Worm (Caenorhabditis elegans) whole organism, young adult: ENCODE results near the gene Y48G9A.9.

Source experiments
- B0336.3 ChIP-seq: fragments of 200-800 bp; sonication (Bioruptor generic); IDR thresholded peaks from 2 replicates; pipeline ENCODE4 v1.3.6; 2022; ENCODE audit warnings: missing genetic modification characterization, missing compliant biosample characterization
- F23B12.7 ChIP-seq: sonication (generic microtip); optimal IDR thresholded peaks from 2 replicates; lab custom pipeline; 2017; ENCODE audit warnings: missing genetic modification characterization, mild to moderate bottlenecking, missing compliant biosample characterization, antibody characterized with exemption, moderate library complexity; ENCODE audit not compliant: insufficient read depth
- F37B4.10 ChIP-seq: fragments of 200-800 bp; sonication (Bioruptor generic); IDR thresholded peaks from 2 replicates; pipeline ENCODE4 v1.3.6; 2022; ENCODE audit warnings: missing genetic modification characterization, missing compliant biosample characterization
- K12H6.12 ChIP-seq: fragments of 200-800 bp; sonication (Bioruptor generic); optimal IDR thresholded peaks from 2 replicates; lab custom pipeline; 2018; ENCODE audit warnings: mild to moderate bottlenecking, missing genetic modification characterization, missing compliant biosample characterization
- T26A5.8 ChIP-seq: sonication (generic microtip); optimal IDR thresholded peaks from 2 replicates; lab custom pipeline; 2016; ENCODE audit warnings: missing genetic modification characterization, missing compliant biosample characterization
- Y53G8AR.9 ChIP-seq: fragments of 200-800 bp; sonication (Bioruptor generic); conservative IDR thresholded peaks from 2 replicates; pipeline ENCODE4 v1.3.6; 2022; ENCODE audit warnings: missing genetic modification reagents, missing genetic modification characterization, missing compliant biosample characterization
- Y95B8A.8 ChIP-seq: fragments of 200-800 bp; sonication (Bioruptor generic); IDR thresholded peaks from 2 replicates; pipeline ENCODE4 v1.3.6; 2022; ENCODE audit warnings: missing genetic modification reagents, missing genetic modification characterization, missing compliant biosample characterization
- akir-1 ChIP-seq: fragments of 200-800 bp; sonication (Bioruptor generic); optimal IDR thresholded peaks from 2 replicates; lab custom pipeline; 2018; ENCODE audit warnings: mild to moderate bottlenecking, missing genetic modification characterization, moderate library complexity, missing compliant biosample characterization
- aptf-3 ChIP-seq: fragments of 200-800 bp; sonication (Bioruptor generic); IDR thresholded peaks from 2 replicates; pipeline ENCODE4 v1.3.6; 2022; ENCODE audit warnings: missing genetic modification characterization, missing compliant biosample characterization
- attf-5 ChIP-seq: fragments of 200-800 bp; sonication (Bioruptor generic); optimal IDR thresholded peaks from 2 replicates; lab custom pipeline; 2018; ENCODE audit warnings: mild to moderate bottlenecking, missing genetic modification characterization, missing compliant biosample characterization
- bed-2 ChIP-seq: fragments of 200-800 bp; sonication (Bioruptor generic); IDR thresholded peaks from 2 replicates; pipeline ENCODE4 v1.3.6; 2022; ENCODE audit warnings: missing genetic modification reagents, missing genetic modification characterization, missing compliant biosample characterization
- cebp-1 ChIP-seq, 2 experiments: fragments of 200-800 bp in 1 of 2; sonication (Bioruptor generic) in 1 of 2; sonication (generic microtip) in 1 of 2; IDR thresholded peaks in 1 of 2; optimal IDR thresholded peaks in 1 of 2; 2 replicates each; pipeline versions ENCODE4 v1.3.6 to Lab custom; 2017 to 2022; ENCODE audit warnings: missing compliant biosample characterization in 2 of 2, missing genetic modification characterization in 2 of 2, mild to moderate bottlenecking in 1 of 2, missing genetic modification reagents in 1 of 2, moderate library complexity in 1 of 2
- cebp-2 ChIP-seq: fragments of 200-800 bp; sonication (Bioruptor generic); IDR thresholded peaks from 2 replicates; pipeline ENCODE4 v1.3.6; 2022; ENCODE audit warnings: missing genetic modification characterization, missing compliant biosample characterization
- ceh-100 ChIP-seq: fragments of 200-800 bp; sonication (Bioruptor generic); IDR thresholded peaks from 2 replicates; pipeline ENCODE4 v1.3.6; 2022; ENCODE audit warnings: missing genetic modification reagents, missing genetic modification characterization, missing compliant biosample characterization
- ceh-27 ChIP-seq: fragments of 200-800 bp; sonication (Bioruptor generic); optimal IDR thresholded peaks from 2 replicates; lab custom pipeline; 2018; ENCODE audit warnings: mild to moderate bottlenecking, missing genetic modification characterization, moderate library complexity, missing compliant biosample characterization
- ceh-58 ChIP-seq: fragments of 200-800 bp; sonication (Bioruptor generic); IDR thresholded peaks from 2 replicates; pipeline ENCODE4 v1.3.6; 2022; ENCODE audit warnings: missing genetic modification characterization, missing compliant biosample characterization
- dox-1 ChIP-seq: fragments of 200-800 bp; sonication (Bioruptor generic); IDR thresholded peaks from 2 replicates; pipeline ENCODE4 v1.3.6; 2022; ENCODE audit warnings: missing genetic modification reagents, missing genetic modification characterization, missing compliant biosample characterization
- dpl-1 ChIP-seq: fragments of 150-350 bp; optimal IDR thresholded peaks from 2 replicates; lab custom pipeline; 2014; ENCODE audit warnings: missing biosample characterization, missing genetic modification reagents, missing genetic modification characterization
- efl-1 ChIP-seq: fragments of 150-350 bp; optimal IDR thresholded peaks from 2 replicates; lab custom pipeline; 2014; ENCODE audit warnings: missing biosample characterization, missing genetic modification reagents, missing genetic modification characterization
- ekl-4 ChIP-seq: fragments of 200-800 bp; sonication (Bioruptor generic); IDR thresholded peaks from 2 replicates; pipeline ENCODE4 v1.3.6; 2022; ENCODE audit warnings: missing genetic modification reagents, missing genetic modification characterization, missing compliant biosample characterization
- fkh-3 ChIP-seq: sonication (generic microtip); optimal IDR thresholded peaks from 2 replicates; lab custom pipeline; 2016; ENCODE audit warnings: mild to moderate bottlenecking, missing genetic modification characterization, missing compliant biosample characterization
- gei-17 ChIP-seq: fragments of 200-800 bp; sonication (Bioruptor generic); optimal IDR thresholded peaks from 2 replicates; lab custom pipeline; 2018; ENCODE audit warnings: mild to moderate bottlenecking, missing genetic modification characterization, missing compliant biosample characterization
- him-1 ChIP-seq: sonication (generic microtip); optimal IDR thresholded peaks from 2 replicates; lab custom pipeline; 2016; ENCODE audit warnings: missing genotype, missing genetic modification reagents, missing genetic modification characterization, missing compliant biosample characterization
- hlh-12 ChIP-seq: sonication (generic microtip); optimal IDR thresholded peaks from 2 replicates; lab custom pipeline; 2016; ENCODE audit warnings: missing genetic modification characterization, missing compliant biosample characterization
- hlh-26 ChIP-seq: fragments of 200-800 bp; sonication (Bioruptor generic); conservative IDR thresholded peaks from 2 replicates; pipeline ENCODE4 v1.3.6; 2022; ENCODE audit warnings: missing genetic modification reagents, missing genetic modification characterization, missing compliant biosample characterization
- hmg-20 ChIP-seq: fragments of 200-800 bp; sonication (Bioruptor generic); IDR thresholded peaks from 2 replicates; pipeline ENCODE4 v1.3.6; 2022; ENCODE audit warnings: missing genetic modification reagents, missing genetic modification characterization, missing compliant biosample characterization
- hsf-1 ChIP-seq: fragments of 200-800 bp; sonication (Bioruptor generic); IDR thresholded peaks from 2 replicates; pipeline ENCODE4 v1.3.6; 2022; ENCODE audit warnings: missing genetic modification reagents, missing genetic modification characterization, missing compliant biosample characterization
- let-607 ChIP-seq, 2 experiments: fragments of 200-800 bp in 1 of 2; sonication (Bioruptor generic) in 1 of 2; sonication (generic microtip) in 1 of 2; optimal IDR thresholded peaks; 2 replicates each; lab custom pipeline; 2016 to 2018; ENCODE audit warnings: mild to moderate bottlenecking in 2 of 2, missing compliant biosample characterization in 2 of 2, missing genetic modification characterization in 2 of 2, moderate library complexity in 2 of 2, missing genotype in 1 of 2
- lin-26 ChIP-seq: fragments of 200-800 bp; sonication (Bioruptor generic); IDR thresholded peaks from 2 replicates; pipeline ENCODE4 v1.3.6; 2022; ENCODE audit warnings: missing genetic modification reagents, missing genetic modification characterization, missing compliant biosample characterization
- lin-35 ChIP-seq, 3 experiments: fragments of 150-350 bp in 2 of 3; sonication (generic microtip) in 1 of 3; optimal IDR thresholded peaks; 2 replicates each; lab custom pipeline; 2014 to 2018; ENCODE audit warnings: missing biosample characterization in 3 of 3, missing genetic modification characterization in 3 of 3, missing genetic modification reagents in 3 of 3
- lin-54 ChIP-seq: fragments of 200-800 bp; sonication (Bioruptor generic); optimal IDR thresholded peaks from 2 replicates; lab custom pipeline; 2018; ENCODE audit warnings: mild to moderate bottlenecking, missing genetic modification characterization, missing compliant biosample characterization
- lsl-1 ChIP-seq: fragments of 200-800 bp; sonication (Bioruptor generic); optimal IDR thresholded peaks from 2 replicates; lab custom pipeline; 2018; ENCODE audit warnings: mild to moderate bottlenecking, missing genetic modification characterization, moderate library complexity, missing compliant biosample characterization
- madf-8 ChIP-seq: fragments of 200-800 bp; sonication (Bioruptor generic); conservative IDR thresholded peaks from 2 replicates; pipeline ENCODE4 v1.3.6; 2022; ENCODE audit warnings: missing genetic modification reagents, missing genetic modification characterization, missing compliant biosample characterization
- nfya-1 ChIP-seq: sonication (generic microtip); optimal IDR thresholded peaks from 2 replicates; lab custom pipeline; 2017; ENCODE audit warnings: antibody characterized with exemption, missing compliant biosample characterization, missing genetic modification characterization, borderline replicate concordance; ENCODE audit not compliant: insufficient read depth
- nfya-2 ChIP-seq: fragments of 200-800 bp; sonication (Bioruptor generic); IDR thresholded peaks from 2 replicates; pipeline ENCODE4 v1.3.6; 2022; ENCODE audit warnings: missing genetic modification reagents, missing genetic modification characterization, missing compliant biosample characterization
- nfyb-1 ChIP-seq: fragments of 200-800 bp; sonication (Bioruptor generic); IDR thresholded peaks from 2 replicates; pipeline ENCODE4 v1.3.6; 2022; ENCODE audit warnings: missing genetic modification reagents, missing genetic modification characterization, missing compliant biosample characterization
- pha-4 ChIP-seq: fragments of 150-350 bp; sonication (generic microtip); optimal IDR thresholded peaks from 2 replicates; lab custom pipeline; 2014; ENCODE audit warnings: missing biosample characterization, missing genetic modification reagents, missing genetic modification characterization
- rcor-1 ChIP-seq: fragments of 200-800 bp; sonication (Bioruptor generic); IDR thresholded peaks from 2 replicates; pipeline ENCODE4 v1.3.6; 2022; ENCODE audit warnings: missing genetic modification reagents, missing genetic modification characterization, missing compliant biosample characterization
- rec-8 ChIP-seq, 2 experiments: sonication (generic microtip); optimal IDR thresholded peaks; 2 replicates each; lab custom pipeline; 2016; ENCODE audit warnings: mild to moderate bottlenecking in 2 of 2, missing genetic modification characterization in 2 of 2, missing genetic modification reagents in 2 of 2, missing genotype in 2 of 2, missing biosample characterization in 1 of 2, missing compliant biosample characterization in 1 of 2, moderate library complexity in 1 of 2
- snpc-1.3 ChIP-seq: sonication (generic microtip); optimal IDR thresholded peaks from 2 replicates; lab custom pipeline; 2017; ENCODE audit warnings: missing genetic modification characterization, mild to moderate bottlenecking, missing compliant biosample characterization, antibody characterized with exemption, moderate library complexity, missing genotype, missing genetic modification reagents; ENCODE audit not compliant: insufficient read depth
- tbp1 ChIP-seq: fragments of 200-800 bp; sonication (Bioruptor generic); optimal IDR thresholded peaks from 2 replicates; lab custom pipeline; 2018; ENCODE audit warnings: mild to moderate bottlenecking, missing genetic modification characterization, missing compliant biosample characterization
- tbx-9 ChIP-seq: sonication (generic microtip); optimal IDR thresholded peaks from 2 replicates; lab custom pipeline; 2016; ENCODE audit warnings: borderline replicate concordance, missing genetic modification characterization, inconsistent platforms, missing compliant biosample characterization
- tlf-1 ChIP-seq: fragments of 200-800 bp; sonication (Bioruptor generic); optimal IDR thresholded peaks from 2 replicates; lab custom pipeline; 2018; ENCODE audit warnings: mild to moderate bottlenecking, missing genetic modification characterization, missing compliant biosample characterization
- zfh-2 ChIP-seq: fragments of 200-800 bp; sonication (Bioruptor generic); conservative IDR thresholded peaks from 2 replicates; pipeline ENCODE4 v1.3.6; 2022; ENCODE audit warnings: missing genetic modification reagents, missing genetic modification characterization, missing compliant biosample characterization
- zim-3 ChIP-seq: sonication (generic microtip); optimal IDR thresholded peaks from 2 replicates; lab custom pipeline; 2017; ENCODE audit warnings: mild to moderate bottlenecking, missing genetic modification characterization, moderate library complexity, missing compliant biosample characterization
- ztf-22 ChIP-seq: fragments of 200-800 bp; sonication (Bioruptor generic); optimal IDR thresholded peaks from 2 replicates; lab custom pipeline; 2018; ENCODE audit warnings: mild to moderate bottlenecking, missing genetic modification characterization, moderate library complexity, missing compliant biosample characterization
- ztf-26 ChIP-seq: sonication (generic microtip); optimal IDR thresholded peaks from 2 replicates; lab custom pipeline; 2017; ENCODE audit warnings: missing genetic modification characterization, missing compliant biosample characterization
- ztf-28 ChIP-seq: fragments of 200-800 bp; sonication (Bioruptor generic); IDR thresholded peaks from 2 replicates; pipeline ENCODE4 v1.3.6; 2022; ENCODE audit warnings: missing genetic modification reagents, missing genetic modification characterization, missing compliant biosample characterization

The Y48G9A.9 gene

ce11 chrIII:2090695-2091094, 1.8 kb upstream of the Y48G9A.9 start:
- TF ChIP-seq lsl-1 (GFP tag; lab: Kevin White, UChicago) (no peak), nfya-2 (no peak), lin-35 (GFP tag; optimal IDR thresholded peaks at IDR 0.05; lab: Kevin White, UChicago) (no peak), Y53G8AR.9 (GFP tag; lab: Robert Waterston, UW) (no peak), nfyb-1 (0 out of 2 replicates have a peak, but pooled peaks have one; percentile 17), nfya-1 (tag; lab: Kevin White, UChicago) (no peak), cebp-2 (no peak), ceh-100 (no peak), efl-1 (GFP tag; lab: Kevin White, UChicago) (no peak), pha-4 (tag; lab: Kevin White, UChicago) (peak; percentile 36), attf-5 (peak; percentile 68), ceh-27 (GFP tag; lab: Kevin White, UChicago) (no peak), hlh-12 (no peak), hmg-20 (GFP tag; lab: Robert Waterston, UW) (no peak), zfh-2 (GFP tag; lab: Robert Waterston, UW) (no peak), tbp1 (peak; percentile 9), him-1 (tag; lab: Kevin White, UChicago) (no peak), snpc-1.3 (no peak), ztf-28 (no peak), let-607 (tag; optimal IDR thresholded peaks at IDR 0.05; lab: Kevin White, UChicago) (no peak), Y95B8A.8 (GFP tag; lab: Robert Waterston, UW) (no peak), rec-8 (tag; optimal IDR thresholded peaks at IDR 0.05; lab: Kevin White, UChicago) (no peak), madf-8 (GFP tag; lab: Robert Waterston, UW) (no peak), T26A5.8 (tag; lab: Kevin White, UChicago) (no peak), fkh-3 (tag; lab: Kevin White, UChicago) (no peak), dox-1 (GFP tag; lab: Robert Waterston, UW) (no peak), akir-1 (GFP tag; lab: Kevin White, UChicago) (no peak), K12H6.12 (tag; lab: Kevin White, UChicago) (no peak), dpl-1 (GFP tag; lab: Kevin White, UChicago) (no peak), aptf-3 (GFP tag; lab: Robert Waterston, UW) (no peak), rcor-1 (no peak), tlf-1 (peak; percentile 18), B0336.3 (no peak), zim-3 (no peak), F37B4.10 (GFP tag; lab: Robert Waterston, UW) (no peak), ztf-22 (GFP tag; lab: Kevin White, UChicago) (no peak), bed-2 (GFP tag; lab: Robert Waterston, UW) (no peak), hlh-26 (GFP tag; lab: Robert Waterston, UW) (no peak), hsf-1 (GFP tag; lab: Robert Waterston, UW) (no peak), tbx-9 (tag; lab: Kevin White, UChicago) (no peak), ceh-58 (GFP tag; lab: Robert Waterston, UW) (no peak), cebp-1 (GFP tag; IDR thresholded peaks at IDR 0.05; lab: Robert Waterston, UW) (no peak), cebp-1 (tag; optimal IDR thresholded peaks at IDR 0.05; lab: Kevin White, UChicago) (peak; percentile 60), ekl-4 (no peak), ztf-26 (tag; lab: Kevin White, UChicago) (peak; percentile 46), lin-26 (GFP tag; lab: Robert Waterston, UW) (no peak), lin-54 (GFP tag; lab: Kevin White, UChicago) (peak; percentile 7), F23B12.7 (tag; lab: Kevin White, UChicago) (no peak), gei-17 (no peak)
